Worm (Caenorhabditis elegans): ENCODE measurements around the gene T16G1.5.
A peak's percentile ranks its signal among the peaks of the same experiment; 100 is the strongest.

Gene T16G1.5

DNA sequence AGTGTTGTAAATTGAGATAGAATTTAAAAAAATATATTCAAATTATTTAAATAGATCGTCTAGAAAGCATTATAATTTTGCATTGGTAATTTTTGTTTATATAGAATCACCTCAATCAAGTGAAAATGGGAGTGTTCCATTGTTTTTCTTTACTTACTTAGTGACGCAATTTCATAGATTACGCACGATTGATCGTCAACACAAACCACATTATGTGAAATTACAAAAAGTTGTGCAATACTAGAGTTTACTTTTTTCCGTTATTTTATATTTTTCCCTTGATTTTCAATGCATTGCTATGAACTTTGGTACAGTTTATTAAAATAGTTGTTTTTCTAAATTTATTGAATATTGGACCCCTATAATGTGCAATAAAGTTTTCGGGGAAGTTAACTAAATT lies at the start of gene T16G1.5:
T16G1.5 (minus strand) TSS at position 119 of the 400 bp plus-strand sequence.
- TF ChIP-seq efl-1 (optimal IDR thresholded peaks at IDR 0.05) (no peak), efl-1 (GFP tag; optimal IDR thresholded peaks at IDR 0.05 in 1 of 2) (peak in 1 of 2 experiments; percentile 41), vab-15 (tag; optimal IDR thresholded peaks at IDR 0.05) (no peak), ceh-82 (tag; optimal IDR thresholded peaks at IDR 0.05) (no peak), unc-30 (tag; optimal IDR thresholded peaks at IDR 0.05) (no peak), ceh-90 (tag; optimal IDR thresholded peaks at IDR 0.05) (no peak), fkh-10 (GFP tag; optimal IDR thresholded peaks at IDR 0.05) (no peak)

- peak; percentile 42 for TF ChIP-seq nhr-85 (tag)
- TF ChIP-seq sox-4 (tag; optimal IDR thresholded peaks at IDR 0.05): no peak
- no peak for TF ChIP-seq unc-98 (GFP tag; IDR thresholded peaks at IDR 0.05)
- no peak for TF ChIP-seq ceh-8 (GFP tag; optimal IDR thresholded peaks at IDR 0.05)
- no peak for TF ChIP-seq ztf-11 (tag; optimal IDR thresholded peaks at IDR 0.05)
- no peak for TF ChIP-seq sup-37 (GFP tag; optimal IDR thresholded peaks at IDR 0.05)
- TF ChIP-seq lin-39 (tag; optimal IDR thresholded peaks at IDR 0.05): no peak
- TF ChIP-seq ces-1 (GFP tag; optimal IDR thresholded peaks at IDR 0.05): no peak
- TF ChIP-seq vab-15 (tag; optimal IDR thresholded peaks at IDR 0.05): no peak
Observed at ce11 chrV:12988256-12988655, 48.9 kb upstream of the T16G1.5 start, which contains the start of gene F15B9.8. TSS of gene F15B9.8 (plus strand) at chrV:12988556.

DNA sequence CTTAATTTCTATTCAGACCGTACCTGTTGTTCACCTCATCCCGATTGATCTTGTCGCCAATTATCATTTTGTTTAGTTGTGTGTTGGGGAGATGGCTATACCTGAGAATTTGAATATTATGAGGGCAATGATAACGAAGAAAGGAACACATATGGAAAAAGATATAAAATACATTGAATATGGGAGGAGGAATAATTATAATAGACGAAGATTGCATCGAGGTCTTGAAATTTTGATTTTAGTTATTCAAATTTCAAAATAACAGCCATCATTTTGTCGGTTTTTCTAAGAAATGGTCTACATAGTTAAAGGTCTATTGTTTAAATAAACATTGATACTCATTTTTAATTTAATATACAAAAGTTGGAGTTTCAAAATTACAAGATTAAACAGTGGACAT lies 47.7 kb upstream of the T16G1.5 start, which contains the start of gene shw-3:
shw-3 (minus strand) TSS at position 101 of the 400 bp plus-strand sequence.
- TF ChIP-seq pax-3 (tag; optimal IDR thresholded peaks at IDR 0.05) (no peak), nhr-77 (tag; optimal IDR thresholded peaks at IDR 0.05) (no peak), zip-4 (GFP tag; optimal IDR thresholded peaks at IDR 0.05) (no peak), nhr-12 (tag; optimal IDR thresholded peaks at IDR 0.05) (no peak), lin-13 (GFP tag; optimal IDR thresholded peaks at IDR 0.05) (no peak), F16B12.6 (tag; optimal IDR thresholded peaks at IDR 0.05) (no peak), vab-15 (tag; optimal IDR thresholded peaks at IDR 0.05) (no peak), ceh-90 (tag; optimal IDR thresholded peaks at IDR 0.05) (no peak), grh-1 (GFP tag; IDR thresholded peaks at IDR 0.05) (no peak), hlh-4 (tag; optimal IDR thresholded peaks at IDR 0.05) (no peak), snu-23 (GFP tag; optimal IDR thresholded peaks at IDR 0.05) (no peak), C04F5.9 (tag; optimal IDR thresholded peaks at IDR 0.05) (no peak), hpl-2 (GFP tag; optimal IDR thresholded peaks at IDR 0.05) (no peak), pag-3 (tag; optimal IDR thresholded peaks at IDR 0.05; ENCODE audit: borderline replicate concordance, insufficient read depth) (no peak), pqm-1 (tag; optimal IDR thresholded peaks at IDR 0.05) (no peak), xbp-1 (tag; optimal IDR thresholded peaks at IDR 0.05) (no peak), aly-2 (tag; optimal IDR thresholded peaks at IDR 0.05) (no peak)

DNA sequence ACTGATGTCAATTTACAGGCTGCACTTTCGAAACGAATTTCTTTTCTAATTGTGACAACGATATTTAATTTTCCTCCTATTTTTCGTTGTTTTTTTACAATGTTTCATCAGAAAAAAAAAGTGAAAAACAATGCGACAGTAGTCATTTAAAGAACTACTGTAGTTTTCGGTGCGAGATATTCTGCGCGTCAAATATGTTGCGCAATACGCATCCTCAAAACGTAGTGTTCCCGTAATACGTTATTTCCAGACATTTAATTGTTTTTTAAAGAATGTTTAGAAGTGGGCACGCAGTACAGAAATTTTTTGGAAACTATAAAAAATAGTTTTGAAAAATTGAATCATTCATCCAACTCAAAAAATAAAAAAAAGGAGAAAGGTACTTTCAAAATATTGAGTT lies 34.7 kb upstream of the T16G1.5 start:
- no peak for TF ChIP-seq ets-5 (GFP tag; IDR thresholded peaks at IDR 0.05)
- no peak for TF ChIP-seq lir-3 (tag; optimal IDR thresholded peaks at IDR 0.05; ENCODE audit: poor library complexity)
- no peak for TF ChIP-seq nhr-47 (tag; optimal IDR thresholded peaks at IDR 0.05)
- TF ChIP-seq aly-2 (tag; optimal IDR thresholded peaks at IDR 0.05): no peak
- no peak for TF ChIP-seq nhr-71 (tag; optimal IDR thresholded peaks at IDR 0.05)
- no peak for TF ChIP-seq ceh-88 (GFP tag; IDR thresholded peaks at IDR 0.05)
- no peak for TF ChIP-seq lin-35 (GFP tag; optimal IDR thresholded peaks at IDR 0.05)
- TF ChIP-seq sup-37 (GFP tag; optimal IDR thresholded peaks at IDR 0.05): no peak
- TF ChIP-seq ztf-11 (tag; optimal IDR thresholded peaks at IDR 0.05): no peak
- no peak for TF ChIP-seq ces-1 (GFP tag; optimal IDR thresholded peaks at IDR 0.05)
- TF ChIP-seq ceh-8 (GFP tag; optimal IDR thresholded peaks at IDR 0.05): no peak
- TF ChIP-seq unc-86 (tag; optimal IDR thresholded peaks at IDR 0.05): no peak
- no peak for TF ChIP-seq fos-1 (tag; optimal IDR thresholded peaks at IDR 0.05)
- no peak for TF ChIP-seq hlh-4 (tag; optimal IDR thresholded peaks at IDR 0.05)
- no peak for TF ChIP-seq mdl-1 (tag; optimal IDR thresholded peaks at IDR 0.05)
- TF ChIP-seq jun-1 (tag; optimal IDR thresholded peaks at IDR 0.05): no peak
- TF ChIP-seq nhr-12 (tag; optimal IDR thresholded peaks at IDR 0.05): no peak
